Fruit fly (Drosophila melanogaster): ENCODE measurements around the gene dnc.

DNA sequence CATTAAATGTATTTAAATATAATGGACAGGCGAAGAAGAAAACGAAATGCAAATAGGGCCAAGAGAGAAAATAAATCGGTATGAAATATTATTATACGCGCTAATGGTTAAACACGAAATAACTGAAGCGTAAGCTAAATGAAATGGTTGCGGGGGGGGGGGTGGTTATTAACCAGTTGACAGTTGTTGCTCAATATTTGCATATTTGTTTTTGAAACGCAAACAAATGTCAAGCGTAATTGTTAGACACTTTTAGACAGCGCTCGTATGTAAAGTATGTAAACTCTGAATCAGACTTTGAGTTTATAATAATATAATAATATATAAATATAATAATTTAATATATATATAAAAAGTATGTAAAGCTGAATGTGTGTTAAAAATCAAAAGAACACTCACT is 105.7 kb downstream of the dnc start:
- TF ChIP-seq CG8478 (optimal IDR thresholded peaks at IDR 0.05) (no peak), CTCF (optimal IDR thresholded peaks at IDR 0.05) (no peak)

All from S2 (cell line).